Worm (Caenorhabditis elegans): ENCODE data around the gene CC8.3.

DNA sequence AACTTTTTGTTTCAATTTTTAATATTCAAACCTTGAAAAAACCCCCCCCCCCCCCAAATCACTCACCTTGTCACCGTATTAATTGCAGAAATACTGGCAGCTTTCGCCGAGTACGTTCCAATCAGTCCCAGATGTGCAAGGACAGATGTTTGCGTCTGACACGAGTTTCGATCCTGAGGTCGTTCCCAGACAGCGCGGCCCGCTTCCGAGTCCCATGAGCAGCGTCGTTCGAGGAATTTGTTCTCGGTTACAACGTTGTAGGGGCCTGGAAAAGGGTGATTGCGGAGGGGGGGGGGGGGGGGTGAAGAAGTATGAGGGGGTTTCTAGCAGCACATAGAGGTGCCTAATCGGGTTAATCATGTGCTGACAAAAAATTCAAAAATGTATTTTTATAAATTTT is 20.8 kb upstream of the CC8.3 start:
- TF ChIP-seq tab-1 (GFP tag; IDR thresholded peaks at IDR 0.05) (no peak), flt-1 (GFP tag; IDR thresholded peaks at IDR 0.05) (no peak), ztf-23 (GFP tag; IDR thresholded peaks at IDR 0.05) (no peak), ref-1 (GFP tag; conservative IDR thresholded peaks at IDR 0.05) (no peak)

Data from whole organism, midembryonic.